Worm (Caenorhabditis elegans): ENCODE data around the gene Y39B6A.69.

Y39B6A.69 gene

DNA sequence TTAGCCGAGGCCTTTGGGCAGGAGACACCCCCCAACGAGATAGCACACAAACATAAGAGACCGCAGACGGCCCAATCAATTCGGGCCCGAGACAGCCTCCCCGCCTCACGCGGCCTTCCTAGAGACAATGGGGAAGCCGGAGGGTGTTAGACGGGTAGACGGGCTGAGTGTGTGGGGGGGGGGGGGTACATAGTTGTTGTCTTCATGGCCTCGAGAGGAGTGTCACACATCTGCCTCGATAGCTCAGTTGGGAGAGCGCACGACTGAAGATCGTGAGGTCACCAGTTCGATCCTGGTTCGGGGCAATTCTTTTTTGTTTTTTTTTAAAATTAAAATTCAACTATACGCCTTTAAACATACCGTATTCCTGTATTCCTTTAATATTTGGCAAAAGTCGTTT, 26.4 kb downstream of the Y39B6A.69 start (continued):
- TF ChIP-seq egl-44 (GFP tag; IDR thresholded peaks at IDR 0.05): peak; percentile 59; the same call in 1 of the 2 replicates
- peak; percentile 26 for TF ChIP-seq tlf-1 (GFP tag; optimal IDR thresholded peaks at IDR 0.05)
- TF ChIP-seq madf-8 (GFP tag; conservative IDR thresholded peaks at IDR 0.05): no peak
- TF ChIP-seq nfya-1 (tag; optimal IDR thresholded peaks at IDR 0.05; ENCODE audit: borderline replicate concordance, insufficient read depth): no peak
- no peak for TF ChIP-seq akir-1 (GFP tag; optimal IDR thresholded peaks at IDR 0.05)
- no peak for TF ChIP-seq ccch-3 (GFP tag; optimal IDR thresholded peaks at IDR 0.05)
- TF ChIP-seq F57A8.1 (GFP tag; optimal IDR thresholded peaks at IDR 0.05): no peak
- TF ChIP-seq rpc-1 (optimal IDR thresholded peaks at IDR 0.05): peak; percentile 83
- TF ChIP-seq rpc-1 (tag; optimal IDR thresholded peaks at IDR 0.05): peak; percentile 83
- peak; percentile 23; the same call in 1 of the 2 replicates for TF ChIP-seq Y53F4B.3 (GFP tag; IDR thresholded peaks at IDR 0.05)
- no peak for TF ChIP-seq nhr-27 (tag; optimal IDR thresholded peaks at IDR 0.05)
- TF ChIP-seq nhr-90 (tag; optimal IDR thresholded peaks at IDR 0.05): peak; percentile 1
- TF ChIP-seq hlh-12 (tag; optimal IDR thresholded peaks at IDR 0.05): peak; percentile 60
- TF ChIP-seq hmg-1.2 (GFP tag; IDR thresholded peaks at IDR 0.05): peak; percentile 96
- no peak for TF ChIP-seq repo-1 (tag; optimal IDR thresholded peaks at IDR 0.05)
- TF ChIP-seq hmg-20 (GFP tag; IDR thresholded peaks at IDR 0.05): no peak; the same call in none of the 2 replicates
- no peak for TF ChIP-seq F55B11.4 (tag; optimal IDR thresholded peaks at IDR 0.05; ENCODE audit: borderline replicate concordance, insufficient read depth)
- TF ChIP-seq mel-28 (tag; optimal IDR thresholded peaks at IDR 0.05; ENCODE audit: borderline replicate concordance): no peak
- no peak for TF ChIP-seq him-1 (tag; optimal IDR thresholded peaks at IDR 0.05)
- TF ChIP-seq sptf-2 (GFP tag; optimal IDR thresholded peaks at IDR 0.05): peak; percentile 66
- TF ChIP-seq madf-10 (tag; optimal IDR thresholded peaks at IDR 0.05): peak; percentile 47
- TF ChIP-seq sdz-38 (tag; optimal IDR thresholded peaks at IDR 0.05): no peak
- TF ChIP-seq lsl-1 (GFP tag; optimal IDR thresholded peaks at IDR 0.05): peak; percentile 58
- TF ChIP-seq chd-7 (tag; optimal IDR thresholded peaks at IDR 0.05): no peak
- no peak for TF ChIP-seq F39B2.1 (GFP tag; IDR thresholded peaks at IDR 0.05)
- peak; percentile 40 for TF ChIP-seq snpc-1.3 (tag; optimal IDR thresholded peaks at IDR 0.05; ENCODE audit: insufficient read depth)
- no peak for TF ChIP-seq pha-4 (tag; optimal IDR thresholded peaks at IDR 0.05)
- peak in 1 of 3 experiments; percentile 20 for TF ChIP-seq lin-35 (GFP tag; optimal IDR thresholded peaks at IDR 0.05)
- TF ChIP-seq rcor-1 (GFP tag; IDR thresholded peaks at IDR 0.05): peak; percentile 57
- TF ChIP-seq sea-2 (GFP tag; IDR thresholded peaks at IDR 0.05): no peak
- TF ChIP-seq F23B12.7 (tag; optimal IDR thresholded peaks at IDR 0.05; ENCODE audit: insufficient read depth): peak; percentile 52
- TF ChIP-seq hsf-1 (GFP tag; IDR thresholded peaks at IDR 0.05): no peak
- TF ChIP-seq F57C9.4 (tag; optimal IDR thresholded peaks at IDR 0.05): no peak
- no peak for TF ChIP-seq mes-4 (tag; optimal IDR thresholded peaks at IDR 0.05)
- no peak for TF ChIP-seq gei-17 (GFP tag; optimal IDR thresholded peaks at IDR 0.05)
- TF ChIP-seq lin-54 (GFP tag; optimal IDR thresholded peaks at IDR 0.05): peak; percentile 67
- no peak for TF ChIP-seq egl-18 (GFP tag; IDR thresholded peaks at IDR 0.05)
- TF ChIP-seq lag-1 (GFP tag; IDR thresholded peaks at IDR 0.05): no peak
- TF ChIP-seq T07F8.4 (tag; optimal IDR thresholded peaks at IDR 0.05): no peak
- TF ChIP-seq nfyb-1 (GFP tag; IDR thresholded peaks at IDR 0.05): peak; percentile 89
- 0 out of 2 replicates have a peak, but pooled peaks have one; percentile 44 for TF ChIP-seq bed-1 (GFP tag; IDR thresholded peaks at IDR 0.05)
- no peak; the same call in 1 of the 2 replicates for TF ChIP-seq madf-3 (GFP tag; IDR thresholded peaks at IDR 0.05)
- peak; percentile 79 for TF ChIP-seq ceh-27 (GFP tag; optimal IDR thresholded peaks at IDR 0.05)
- TF ChIP-seq mxl-1 (tag; optimal IDR thresholded peaks at IDR 0.05): peak; percentile 35
- TF ChIP-seq unc-62 (GFP tag; optimal IDR thresholded peaks at IDR 0.05): no peak
- TF ChIP-seq Y95B8A.8 (GFP tag; IDR thresholded peaks at IDR 0.05): no peak
- no peak for TF ChIP-seq ZK185.1 (tag; optimal IDR thresholded peaks at IDR 0.05; ENCODE audit: poor library complexity, severe bottlenecking)
- TF ChIP-seq B0019.2 (GFP tag; conservative IDR thresholded peaks at IDR 0.05): 0 out of 2 replicates have a peak, but pooled peaks have one; percentile 48
- TF ChIP-seq attf-5 (GFP tag; optimal IDR thresholded peaks at IDR 0.05): peak; percentile 53
